Worm (Caenorhabditis elegans) whole organism, mixed stage, embryonic: ENCODE results near the gene ZK867.2.
A peak's percentile ranks its signal among the peaks of the same experiment; 100 is the strongest.

Experiments
- M03D4.4 ChIP-seq: sonication (generic microtip); optimal IDR thresholded peaks from 2 replicates; lab custom pipeline; 2017; ENCODE audit warnings: mild to moderate bottlenecking, missing genetic modification characterization, missing compliant biosample characterization
- bed-3 ChIP-seq: fragments of 200-800 bp; sonication (Bioruptor generic); optimal IDR thresholded peaks from 3 replicates; lab custom pipeline; 2018; ENCODE audit warnings: mild to moderate bottlenecking, missing genetic modification characterization, moderate library complexity, missing compliant biosample characterization
- blmp-1 ChIP-seq: fragments of 150-350 bp; optimal IDR thresholded peaks from 2 replicates; lab custom pipeline; 2014; ENCODE audit warnings: missing biosample characterization, missing genetic modification characterization
- ceh-39 ChIP-seq: fragments of 150-350 bp; optimal IDR thresholded peaks from 2 replicates; lab custom pipeline; 2014; ENCODE audit warnings: missing biosample characterization, missing genetic modification characterization
- ceh-43 ChIP-seq: fragments of 200-800 bp; sonication (Bioruptor generic); optimal IDR thresholded peaks from 2 replicates; lab custom pipeline; 2018; ENCODE audit warnings: mild to moderate bottlenecking, missing genetic modification characterization, moderate library complexity, missing compliant biosample characterization
- ceh-83 ChIP-seq: fragments of 200-800 bp; sonication (Bioruptor generic); optimal IDR thresholded peaks from 2 replicates; lab custom pipeline; 2018; ENCODE audit warnings: mild to moderate bottlenecking, missing genetic modification characterization, missing compliant biosample characterization
- ces-1 ChIP-seq: fragments of 150-350 bp; optimal IDR thresholded peaks from 2 replicates; lab custom pipeline; 2014; ENCODE audit warnings: missing biosample characterization, missing genetic modification reagents, missing genetic modification characterization
- cnd-1 ChIP-seq: fragments of 200-800 bp; sonication (Bioruptor generic); optimal IDR thresholded peaks from 2 replicates; lab custom pipeline; 2018; ENCODE audit warnings: mild to moderate bottlenecking, missing genetic modification characterization, missing compliant biosample characterization
- drap-1 ChIP-seq: fragments of 200-800 bp; sonication (Bioruptor generic); optimal IDR thresholded peaks from 3 replicates; lab custom pipeline; 2018; ENCODE audit warnings: mild to moderate bottlenecking, missing genetic modification characterization, missing compliant biosample characterization
- elt-1 ChIP-seq: sonication (generic microtip); optimal IDR thresholded peaks from 2 replicates; lab custom pipeline; 2017; ENCODE audit warnings: missing genetic modification characterization, mild to moderate bottlenecking, missing compliant biosample characterization, antibody characterized with exemption, moderate library complexity, borderline replicate concordance; ENCODE audit not compliant: insufficient read depth
- elt-3 ChIP-seq: fragments of 150-350 bp; optimal IDR thresholded peaks from 2 replicates; lab custom pipeline; 2014; ENCODE audit warnings: missing biosample characterization, missing genetic modification characterization
- flh-1 ChIP-seq: fragments of 200-800 bp; sonication (Bioruptor generic); optimal IDR thresholded peaks from 2 replicates; lab custom pipeline; 2018; ENCODE audit warnings: mild to moderate bottlenecking, missing genetic modification characterization, moderate library complexity, missing compliant biosample characterization
- ham-2 ChIP-seq: fragments of 200-800 bp; sonication (Bioruptor generic); optimal IDR thresholded peaks from 2 replicates; lab custom pipeline; 2018; ENCODE audit warnings: mild to moderate bottlenecking, missing genetic modification characterization, missing compliant biosample characterization
- hlh-1 ChIP-seq: fragments of 150-350 bp; optimal IDR thresholded peaks from 2 replicates; lab custom pipeline; 2014; ENCODE audit warnings: missing biosample characterization, missing genetic modification reagents, missing genetic modification characterization
- lin-13 ChIP-seq: fragments of 150-350 bp; optimal IDR thresholded peaks from 2 replicates; lab custom pipeline; 2014; ENCODE audit warnings: missing biosample characterization, missing genetic modification characterization
- lin-32 ChIP-seq: fragments of 200-800 bp; sonication (Bioruptor generic); optimal IDR thresholded peaks from 2 replicates; lab custom pipeline; 2018; ENCODE audit warnings: mild to moderate bottlenecking, missing genetic modification characterization, missing compliant biosample characterization
- mab-5 ChIP-seq: fragments of 150-350 bp; optimal IDR thresholded peaks from 2 replicates; lab custom pipeline; 2014; ENCODE audit warnings: missing biosample characterization, missing genetic modification characterization
- mep-1 ChIP-seq: fragments of 150-350 bp; optimal IDR thresholded peaks from 2 replicates; lab custom pipeline; 2017; ENCODE audit warnings: missing biosample characterization, missing genetic modification reagents, missing genetic modification characterization, inconsistent platforms
- mls-2 ChIP-seq: sonication (generic microtip); optimal IDR thresholded peaks from 2 replicates; lab custom pipeline; 2016; ENCODE audit warnings: mild to moderate bottlenecking, missing genetic modification characterization, moderate library complexity, missing compliant biosample characterization
- nhr-12 ChIP-seq: fragments of 150-350 bp; optimal IDR thresholded peaks from 2 replicates; lab custom pipeline; 2014; ENCODE audit warnings: missing biosample characterization, missing genetic modification characterization
- nhr-2 ChIP-seq: fragments of 150-350 bp; optimal IDR thresholded peaks from 2 replicates; lab custom pipeline; 2014; ENCODE audit warnings: missing biosample characterization, missing genetic modification characterization
- nhr-237 ChIP-seq: fragments of 150-350 bp; optimal IDR thresholded peaks from 2 replicates; lab custom pipeline; 2014; ENCODE audit warnings: missing biosample characterization, missing genetic modification characterization
- nhr-76 ChIP-seq: sonication (generic microtip); optimal IDR thresholded peaks from 2 replicates; lab custom pipeline; 2017; ENCODE audit warnings: missing biosample characterization, missing genetic modification characterization
- sem-2 ChIP-seq: fragments of 200-800 bp; sonication (Bioruptor generic); optimal IDR thresholded peaks from 2 replicates; lab custom pipeline; 2018; ENCODE audit warnings: mild to moderate bottlenecking, missing genetic modification characterization, missing compliant biosample characterization
- snpc-4 ChIP-seq: fragments of 150-350 bp; optimal IDR thresholded peaks from 2 replicates; lab custom pipeline; 2014; ENCODE audit warnings: missing biosample characterization, missing genetic modification characterization
- tbx-8 ChIP-seq: fragments of 200-800 bp; sonication (Bioruptor generic); optimal IDR thresholded peaks from 2 replicates; lab custom pipeline; 2018; ENCODE audit warnings: mild to moderate bottlenecking, missing genetic modification characterization, moderate library complexity, missing compliant biosample characterization
- unc-120 ChIP-seq: sonication (generic microtip); optimal IDR thresholded peaks from 2 replicates; lab custom pipeline; 2017; ENCODE audit warnings: missing genetic modification characterization, missing compliant biosample characterization; ENCODE audit not compliant: poor library complexity, severe bottlenecking
- unc-39 ChIP-seq: fragments of 150-350 bp; optimal IDR thresholded peaks from 2 replicates; lab custom pipeline; 2014; ENCODE audit warnings: missing biosample characterization, missing genetic modification characterization
- unc-62 ChIP-seq: fragments of 150-350 bp; optimal IDR thresholded peaks from 2 replicates; lab custom pipeline; 2014; ENCODE audit warnings: missing biosample characterization, missing genetic modification reagents, missing genetic modification characterization
- zip-8 ChIP-seq: fragments of 150-350 bp; optimal IDR thresholded peaks from 2 replicates; lab custom pipeline; 2014; ENCODE audit warnings: missing biosample characterization, missing genetic modification characterization
- ztf-11 ChIP-seq: fragments of 150-350 bp; optimal IDR thresholded peaks from 2 replicates; lab custom pipeline; 2014; ENCODE audit warnings: missing biosample characterization, missing genetic modification characterization

Gene ZK867.2

DNA sequence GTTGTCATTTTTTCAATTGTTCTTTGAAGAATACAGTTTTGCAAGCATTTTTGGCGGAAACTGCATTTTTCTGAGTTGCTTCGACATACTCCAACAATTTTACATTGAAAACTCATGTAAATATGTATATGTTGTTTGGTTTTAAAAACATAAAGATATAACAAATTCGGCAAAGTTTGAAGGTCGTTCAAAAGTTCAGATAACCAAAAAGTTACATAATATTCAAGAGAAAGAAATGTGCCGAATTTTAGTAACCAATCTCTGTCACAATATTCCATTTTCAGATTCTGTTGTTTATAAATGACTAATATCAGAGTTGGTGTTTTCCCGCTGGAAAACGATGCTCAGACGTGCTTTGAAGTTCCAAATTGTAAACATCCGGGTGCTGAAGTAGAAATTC lies at the start of gene ZK867.2:
Gene ZK867.2 (plus strand): TSS at position 301 of the 400 bp plus-strand sequence.
- no peak for TF ChIP-seq M03D4.4 (tag; lab: Kevin White, UChicago)
- TF ChIP-seq hlh-1 (tag; lab: Kevin White, UChicago): no peak
- no peak for TF ChIP-seq nhr-76 (tag; lab: Kevin White, UChicago)
- TF ChIP-seq snpc-4 (tag; lab: Kevin White, UChicago): no peak
- no peak for TF ChIP-seq ztf-11 (tag; lab: Kevin White, UChicago)
- TF ChIP-seq ham-2 (GFP tag; lab: Kevin White, UChicago): no peak
- TF ChIP-seq bed-3 (GFP tag; lab: Kevin White, UChicago): no peak
- TF ChIP-seq sem-2: no peak
- TF ChIP-seq lin-13 (tag; lab: Kevin White, UChicago): no peak
- no peak for TF ChIP-seq elt-3 (tag; lab: Kevin White, UChicago)
- TF ChIP-seq nhr-2 (tag; lab: Kevin White, UChicago): no peak
- TF ChIP-seq cnd-1 (tag; lab: Kevin White, UChicago): no peak
- no peak for TF ChIP-seq zip-8 (tag; lab: Kevin White, UChicago)
- TF ChIP-seq blmp-1 (tag; lab: Kevin White, UChicago): no peak
- no peak for TF ChIP-seq unc-62
- no peak for TF ChIP-seq mep-1 (tag; lab: Kevin White, UChicago)
- no peak for TF ChIP-seq nhr-237
- no peak for TF ChIP-seq tbx-8 (GFP tag; lab: Kevin White, UChicago)
- no peak for TF ChIP-seq ceh-43 (GFP tag; lab: Kevin White, UChicago)
- TF ChIP-seq ceh-39 (tag; lab: Kevin White, UChicago): no peak

DNA sequence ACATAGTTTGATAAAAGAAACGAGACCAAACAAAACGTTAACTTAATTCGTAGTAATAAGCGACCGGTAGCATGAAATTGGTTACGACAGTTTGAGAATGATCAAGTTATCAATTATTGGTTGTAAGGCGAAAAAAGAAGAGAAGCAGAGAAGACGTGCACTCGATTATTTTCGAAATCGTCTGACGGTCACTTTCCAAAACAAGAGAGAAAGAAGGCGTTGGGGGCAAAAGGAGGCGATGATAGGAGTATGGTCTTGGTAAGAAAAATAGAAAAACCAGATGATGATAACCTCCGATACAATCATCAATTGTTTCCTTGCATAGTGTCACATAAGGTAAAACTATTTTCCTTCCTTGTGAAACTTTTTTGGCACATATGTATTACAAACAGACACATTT lies 49.0 kb upstream of the ZK867.2 start:
- TF ChIP-seq lin-13 (tag; lab: Kevin White, UChicago) (no peak), ces-1 (GFP tag; lab: Kevin White, UChicago) (no peak), elt-1 (tag; lab: Kevin White, UChicago) (no peak), zip-8 (tag; lab: Kevin White, UChicago) (no peak), sem-2 (no peak), ham-2 (GFP tag; lab: Kevin White, UChicago) (no peak), ceh-39 (tag; lab: Kevin White, UChicago) (no peak), snpc-4 (tag; lab: Kevin White, UChicago) (no peak), mab-5 (tag; lab: Kevin White, UChicago) (no peak), flh-1 (GFP tag; lab: Kevin White, UChicago) (no peak), nhr-12 (tag; lab: Kevin White, UChicago) (no peak), mls-2 (no peak), lin-32 (GFP tag; lab: Kevin White, UChicago) (no peak), unc-39 (no peak)

DNA sequence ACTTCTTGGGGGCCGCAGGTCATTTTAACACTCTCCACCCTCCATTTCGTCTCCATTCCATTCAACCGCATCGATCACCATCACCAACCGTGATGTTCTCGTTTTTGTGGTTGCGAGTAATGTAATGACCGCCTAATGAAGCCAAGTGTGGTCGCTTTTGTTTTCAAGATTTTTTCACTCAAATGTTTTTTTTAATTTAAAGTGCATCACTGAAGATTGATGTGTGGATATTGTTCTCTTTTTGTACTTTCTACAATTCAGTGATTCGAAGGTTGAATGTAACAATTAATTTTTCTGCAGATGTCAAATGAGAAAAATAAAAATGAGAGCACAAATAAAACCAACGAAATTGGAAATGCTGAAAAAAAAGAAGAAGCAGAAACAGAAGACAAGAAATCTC lies 47.8 kb upstream of the ZK867.2 start, which contains the start of gene pgp-10:
Gene pgp-10 (plus strand): TSS at position 301 of the 400 bp plus-strand sequence.
- no peak for TF ChIP-seq flh-1 (GFP tag; lab: Kevin White, UChicago)
- no peak for TF ChIP-seq nhr-12 (tag; lab: Kevin White, UChicago)
- TF ChIP-seq cnd-1 (tag; lab: Kevin White, UChicago): no peak
- TF ChIP-seq sem-2: no peak
- no peak for TF ChIP-seq snpc-4 (tag; lab: Kevin White, UChicago)
- no peak for TF ChIP-seq mab-5 (tag; lab: Kevin White, UChicago)
- TF ChIP-seq lin-32 (GFP tag; lab: Kevin White, UChicago): no peak
- no peak for TF ChIP-seq unc-39
- TF ChIP-seq ham-2 (GFP tag; lab: Kevin White, UChicago): no peak
- no peak for TF ChIP-seq drap-1 (GFP tag; lab: Kevin White, UChicago)
- TF ChIP-seq unc-62: no peak
- TF ChIP-seq lin-13 (tag; lab: Kevin White, UChicago): no peak

DNA sequence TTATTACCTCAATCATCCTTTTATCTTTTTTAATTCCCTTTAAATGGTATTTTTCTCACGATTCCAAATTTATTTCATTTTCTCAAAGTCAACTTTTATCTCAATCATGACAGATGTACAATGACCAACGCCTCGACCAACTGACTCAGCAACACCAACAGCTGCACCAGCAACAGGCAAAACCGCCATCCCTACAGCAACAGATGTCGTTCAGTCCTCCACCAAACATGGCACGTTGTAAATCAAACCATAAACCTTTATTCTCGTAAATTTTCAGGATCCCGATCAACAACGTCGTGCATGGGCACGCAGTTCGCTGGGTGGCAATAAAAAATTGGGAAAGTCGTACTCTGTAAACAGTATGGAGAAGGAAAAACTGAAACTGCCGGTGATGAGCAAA lies 43.8 kb upstream of the ZK867.2 start:
- TF ChIP-seq nhr-76 (tag; lab: Kevin White, UChicago): no peak
- TF ChIP-seq unc-62: peak; percentile 40
- TF ChIP-seq ceh-83 (GFP tag; lab: Kevin White, UChicago): no peak
- peak; percentile 99 for TF ChIP-seq hlh-1 (tag; lab: Kevin White, UChicago)
- peak; percentile 82 for TF ChIP-seq lin-32 (GFP tag; lab: Kevin White, UChicago)
- TF ChIP-seq unc-120: no peak
